Worm (Caenorhabditis elegans) whole organism, L2 larva: Measurements from ENCODE around the gene poml-1.

Experiments
- C34F6.9 ChIP-seq: fragments of 150-350 bp; optimal IDR thresholded peaks from 2 replicates; lab custom pipeline; 2014; ENCODE audit warnings: missing biosample characterization, missing genetic modification characterization
- F13H6.1 ChIP-seq: sonication (generic microtip); optimal IDR thresholded peaks from 2 replicates; lab custom pipeline; 2016; ENCODE audit warnings: missing genetic modification characterization, missing compliant biosample characterization
- Y55F3AM.14 ChIP-seq: fragments of 200-800 bp; sonication (Bioruptor generic); optimal IDR thresholded peaks from 2 replicates; lab custom pipeline; 2018; ENCODE audit warnings: mild to moderate bottlenecking, missing genetic modification characterization, missing compliant biosample characterization
- aly-2 ChIP-seq: fragments of 150-350 bp; optimal IDR thresholded peaks from 2 replicates; lab custom pipeline; 2014; ENCODE audit warnings: missing biosample characterization, missing genetic modification characterization
- blmp-1 ChIP-seq: sonication (generic microtip); optimal IDR thresholded peaks from 2 replicates; lab custom pipeline; 2017; ENCODE audit warnings: missing genetic modification characterization, mild to moderate bottlenecking, missing compliant biosample characterization, antibody characterized with exemption, moderate library complexity; ENCODE audit not compliant: insufficient read depth
- ceh-16 ChIP-seq: fragments of 150-350 bp; optimal IDR thresholded peaks from 2 replicates; lab custom pipeline; 2014; ENCODE audit warnings: missing biosample characterization, missing genetic modification characterization
- crh-2 ChIP-seq: sonication (generic microtip); optimal IDR thresholded peaks from 2 replicates; lab custom pipeline; 2017; ENCODE audit warnings: missing biosample characterization, missing genetic modification characterization
- elt-1 ChIP-seq: fragments of 150-350 bp; optimal IDR thresholded peaks from 2 replicates; lab custom pipeline; 2014; ENCODE audit warnings: missing biosample characterization, missing genetic modification characterization
- elt-3 ChIP-seq: sonication (generic microtip); optimal IDR thresholded peaks from 2 replicates; lab custom pipeline; 2017; ENCODE audit warnings: missing biosample characterization, missing genetic modification characterization
- fos-1 ChIP-seq: fragments of 150-350 bp; optimal IDR thresholded peaks from 2 replicates; lab custom pipeline; 2014; ENCODE audit warnings: missing biosample characterization, missing genetic modification characterization
- gmeb-1 ChIP-seq: fragments of 150-350 bp; optimal IDR thresholded peaks from 2 replicates; lab custom pipeline; 2014; ENCODE audit warnings: missing biosample characterization, missing genetic modification characterization
- lin-13 ChIP-seq: fragments of 150-350 bp; optimal IDR thresholded peaks from 2 replicates; lab custom pipeline; 2014; ENCODE audit warnings: missing biosample characterization, missing genetic modification reagents, missing genetic modification characterization
- lsy-2 ChIP-seq, 2 experiments: fragments of 150-350 bp in 1 of 2; sonication (generic microtip) in 1 of 2; optimal IDR thresholded peaks; 2 replicates each; lab custom pipeline; 2014 to 2017; ENCODE audit warnings: missing biosample characterization in 2 of 2, missing genetic modification characterization in 2 of 2
- mab-5 ChIP-seq: fragments of 150-350 bp; optimal IDR thresholded peaks from 2 replicates; lab custom pipeline; 2014; ENCODE audit warnings: missing biosample characterization, missing genetic modification characterization
- mdl-1 ChIP-seq, 2 experiments: fragments of 150-350 bp in 1 of 2; sonication (generic microtip) in 1 of 2; optimal IDR thresholded peaks; 2 replicates each; lab custom pipeline; 2017; ENCODE audit warnings: missing biosample characterization in 2 of 2, missing genetic modification characterization in 2 of 2
- nhr-129 ChIP-seq: fragments of 150-350 bp; optimal IDR thresholded peaks from 2 replicates; lab custom pipeline; 2014; ENCODE audit warnings: missing biosample characterization, missing genetic modification characterization
- nhr-21 ChIP-seq: fragments of 150-350 bp; optimal IDR thresholded peaks from 2 replicates; lab custom pipeline; 2014; ENCODE audit warnings: missing biosample characterization, missing genetic modification characterization
- nhr-23 ChIP-seq: fragments of 150-350 bp; optimal IDR thresholded peaks from 2 replicates; lab custom pipeline; 2014; ENCODE audit warnings: missing biosample characterization, missing genetic modification reagents, missing genetic modification characterization
- nhr-237 ChIP-seq: fragments of 150-350 bp; optimal IDR thresholded peaks from 2 replicates; lab custom pipeline; 2014; ENCODE audit warnings: missing biosample characterization, missing genetic modification characterization
- nhr-25 ChIP-seq: fragments of 150-350 bp; sonication (generic microtip); optimal IDR thresholded peaks from 3 replicates; lab custom pipeline; 2014; ENCODE audit warnings: missing biosample characterization, missing genetic modification characterization
- nhr-6 ChIP-seq: fragments of 150-350 bp; optimal IDR thresholded peaks from 2 replicates; lab custom pipeline; 2014; ENCODE audit warnings: missing biosample characterization, missing genetic modification characterization
- peb-1 ChIP-seq: fragments of 150-350 bp; optimal IDR thresholded peaks from 2 replicates; lab custom pipeline; 2014; ENCODE audit warnings: missing biosample characterization, missing genetic modification characterization
- sem-4 ChIP-seq: fragments of 150-350 bp; optimal IDR thresholded peaks from 2 replicates; lab custom pipeline; 2014; ENCODE audit warnings: missing biosample characterization, missing genetic modification reagents, missing genetic modification characterization
- sma-3 ChIP-seq: sonication (generic microtip); optimal IDR thresholded peaks from 2 replicates; lab custom pipeline; 2016; ENCODE audit warnings: missing genetic modification reagents, missing genetic modification characterization, missing compliant biosample characterization
- sma-9 ChIP-seq, 2 experiments: fragments of 150-350 bp in 1 of 2; sonication (generic microtip) in 1 of 2; optimal IDR thresholded peaks; 2 replicates each; lab custom pipeline; 2014 to 2016; ENCODE audit warnings: missing genetic modification characterization in 2 of 2, mild to moderate bottlenecking in 1 of 2, missing biosample characterization in 1 of 2, missing compliant biosample characterization in 1 of 2, missing genetic modification reagents in 1 of 2, moderate library complexity in 1 of 2
- unc-55 ChIP-seq: fragments of 150-350 bp; sonication (generic microtip); optimal IDR thresholded peaks from 3 replicates; lab custom pipeline; 2014; ENCODE audit warnings: missing biosample characterization, missing genetic modification reagents, missing genetic modification characterization
- zag-1 ChIP-seq: fragments of 150-350 bp; optimal IDR thresholded peaks from 2 replicates; lab custom pipeline; 2014; ENCODE audit warnings: missing biosample characterization, missing genetic modification characterization
- ztf-1 ChIP-seq: fragments of 200-800 bp; sonication (Bioruptor generic); conservative IDR thresholded peaks from 2 replicates; pipeline ENCODE4 v1.3.6; 2022; ENCODE audit warnings: missing genetic modification characterization, missing compliant biosample characterization
- ztf-4 ChIP-seq: fragments of 150-350 bp; optimal IDR thresholded peaks from 2 replicates; lab custom pipeline; 2014; ENCODE audit warnings: missing biosample characterization, missing genetic modification characterization

The poml-1 gene

DNA sequence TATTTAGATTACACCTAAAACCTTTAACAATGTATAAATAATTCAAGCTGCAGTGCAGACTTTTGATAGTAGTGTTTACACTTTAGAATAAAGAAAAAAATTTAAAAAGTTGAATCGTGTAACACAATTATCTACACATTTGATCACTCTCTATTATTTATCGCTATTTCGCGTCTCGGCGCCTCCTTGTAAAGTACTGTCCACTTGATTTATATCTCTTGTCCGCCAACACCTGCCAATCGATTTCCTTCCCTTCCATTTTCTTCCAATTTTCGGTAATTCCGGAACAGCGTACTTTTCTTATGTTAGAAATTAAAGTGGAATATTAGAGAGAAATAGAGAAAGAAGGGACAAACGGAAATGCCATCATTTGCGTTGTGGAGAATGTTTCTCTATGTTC, 22.8 kb upstream of the poml-1 start:
- TF ChIP-seq sem-4 (peak; percentile 72), ztf-4 (tag; lab: Kevin White, UChicago) (no peak), ztf-1 (GFP tag; lab: Robert Waterston, UW) (no peak), blmp-1 (tag; lab: Kevin White, UChicago) (peak; percentile 20), unc-55 (GFP tag; lab: Kevin White, UChicago) (peak; percentile 6), sma-9 (GFP tag; optimal IDR thresholded peaks at IDR 0.05; lab: Kevin White, UChicago) (peak; percentile 47), sma-9 (tag; optimal IDR thresholded peaks at IDR 0.05; lab: Kevin White, UChicago) (no peak), nhr-25 (tag; lab: Kevin White, UChicago) (peak; percentile 13), ceh-16 (peak; percentile 79)

DNA sequence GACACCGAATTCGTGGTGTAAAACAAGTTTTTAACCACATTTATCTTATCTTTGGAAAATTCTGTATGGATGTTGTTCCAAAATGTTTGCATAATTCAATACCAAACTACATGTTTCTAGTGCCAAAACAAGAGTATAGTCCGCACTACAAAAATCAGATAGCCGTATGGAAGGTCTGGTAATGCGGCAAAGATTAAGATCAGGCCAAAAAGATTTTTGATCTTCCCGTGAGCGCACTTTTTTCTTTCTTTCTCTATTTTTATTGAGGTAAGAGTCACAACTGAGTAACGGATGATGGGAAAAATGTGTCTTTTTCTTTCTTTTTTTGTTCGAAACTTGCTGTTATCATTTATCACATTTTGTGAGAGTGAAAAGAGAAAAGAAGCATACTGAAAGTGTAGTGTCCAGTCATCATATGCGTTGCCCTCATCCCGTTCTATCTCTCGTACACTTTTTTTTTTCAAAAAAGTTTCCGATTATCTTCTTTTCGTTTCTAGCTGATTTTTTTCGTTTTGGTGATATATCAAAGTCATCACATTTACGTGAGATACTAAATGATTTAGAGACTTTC, 21.9 kb upstream of the poml-1 start:
- TF ChIP-seq nhr-23 (tag; lab: Kevin White, UChicago): peak; percentile 77
- TF ChIP-seq nhr-21: peak; percentile 60
- peak; percentile 67 for TF ChIP-seq F13H6.1 (tag; lab: Kevin White, UChicago)
- TF ChIP-seq blmp-1 (tag; lab: Kevin White, UChicago): peak; percentile 85
- TF ChIP-seq peb-1: no peak
- TF ChIP-seq nhr-6 (tag; lab: Kevin White, UChicago): peak; percentile 7
- TF ChIP-seq lsy-2 (tag; optimal IDR thresholded peaks at IDR 0.05; lab: Kevin White, UChicago): peak in 1 of 2 experiments; percentile 14
- peak; percentile 39 for TF ChIP-seq crh-2 (tag; lab: Kevin White, UChicago)
- TF ChIP-seq unc-55 (GFP tag; lab: Kevin White, UChicago): no peak
- peak; percentile 55 for TF ChIP-seq nhr-129
- peak; percentile 72 for TF ChIP-seq sma-9 (GFP tag; optimal IDR thresholded peaks at IDR 0.05; lab: Kevin White, UChicago)
- no peak for TF ChIP-seq sma-9 (tag; optimal IDR thresholded peaks at IDR 0.05; lab: Kevin White, UChicago)
- TF ChIP-seq elt-3 (tag; lab: Kevin White, UChicago): no peak
- TF ChIP-seq gmeb-1 (tag; lab: Kevin White, UChicago): peak; percentile 2
- TF ChIP-seq mdl-1 (tag; optimal IDR thresholded peaks at IDR 0.05; lab: Kevin White, UChicago): no peak
- no peak for TF ChIP-seq Y55F3AM.14 (GFP tag; lab: Kevin White, UChicago)
- peak; percentile 38 for TF ChIP-seq sma-3 (GFP tag; lab: Kevin White, UChicago)
- peak; percentile 23 for TF ChIP-seq nhr-25 (tag; lab: Kevin White, UChicago)
- peak; percentile 78 for TF ChIP-seq fos-1
- peak; percentile 51 for TF ChIP-seq elt-1
- peak; percentile 9 for TF ChIP-seq mab-5 (tag; lab: Kevin White, UChicago)
- TF ChIP-seq C34F6.9 (tag; lab: Kevin White, UChicago): peak; percentile 43

DNA sequence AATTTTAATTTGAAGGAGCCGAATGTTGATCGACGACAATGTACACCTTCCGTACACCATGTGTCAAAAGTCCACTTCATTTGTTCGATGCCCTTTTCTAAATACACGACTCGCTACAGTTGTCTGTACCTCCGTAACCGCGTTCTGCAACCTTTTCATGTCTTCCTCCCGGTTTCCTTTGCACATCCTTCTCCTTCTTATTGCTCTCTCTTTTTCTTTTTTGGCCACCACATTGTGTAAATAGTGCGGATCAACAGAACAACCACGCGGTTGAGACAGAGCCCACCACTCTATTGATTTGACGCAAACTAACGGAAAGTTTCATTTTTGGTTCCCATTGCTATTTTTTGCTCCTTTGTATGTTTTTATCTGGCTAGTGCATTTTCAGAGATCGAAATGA, 20.6 kb upstream of the poml-1 start:
- TF ChIP-seq zag-1 (tag; lab: Kevin White, UChicago) (no peak), nhr-237 (tag; lab: Kevin White, UChicago) (no peak), nhr-129 (peak; percentile 36), F13H6.1 (tag; lab: Kevin White, UChicago) (peak; percentile 38), mab-5 (tag; lab: Kevin White, UChicago) (no peak), crh-2 (tag; lab: Kevin White, UChicago) (no peak), elt-1 (no peak)

DNA sequence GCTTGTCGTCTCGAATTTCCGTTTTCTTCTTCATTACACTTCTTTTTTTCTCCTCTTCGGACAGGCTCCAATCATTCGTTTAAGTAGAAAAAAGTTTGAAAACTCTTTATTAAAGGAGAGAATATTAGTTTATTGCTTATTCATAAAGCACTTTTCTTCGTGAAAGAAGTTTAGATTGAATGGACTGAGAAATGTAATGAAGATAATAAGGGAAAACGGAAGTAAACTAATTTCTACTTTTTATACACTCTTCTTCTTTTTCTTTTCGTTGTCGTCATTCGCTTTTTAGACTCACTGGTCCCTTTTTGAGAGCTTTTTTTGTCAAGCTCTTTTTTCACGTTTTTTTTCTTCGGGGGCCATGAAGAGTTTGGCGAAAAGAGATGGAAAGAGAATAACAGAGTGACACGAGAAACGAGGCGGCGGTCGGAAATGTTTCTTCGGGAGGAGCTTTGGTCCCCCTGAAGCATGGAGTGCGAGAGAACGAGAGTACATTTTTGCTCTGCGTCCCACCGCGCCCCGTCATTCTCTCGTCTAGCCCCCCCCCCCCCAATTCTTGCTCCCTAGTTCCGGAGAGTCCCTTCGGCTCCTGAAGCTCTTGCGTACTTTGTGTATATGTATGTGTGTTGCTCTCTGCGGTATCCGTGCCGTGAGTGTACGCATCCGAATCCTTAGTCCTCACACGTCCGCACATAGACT, 16.6 kb upstream of the poml-1 start:
- TF ChIP-seq ztf-4 (tag; lab: Kevin White, UChicago) (peak; percentile 21), zag-1 (tag; lab: Kevin White, UChicago) (peak; percentile 37), aly-2 (tag; lab: Kevin White, UChicago) (no peak), lsy-2 (tag; optimal IDR thresholded peaks at IDR 0.05; lab: Kevin White, UChicago) (peak in 1 of 2 experiments; percentile 55), mdl-1 (tag; optimal IDR thresholded peaks at IDR 0.05; lab: Kevin White, UChicago) (peak; percentile 53 to 82), sma-9 (GFP tag; optimal IDR thresholded peaks at IDR 0.05; lab: Kevin White, UChicago) (peak; percentile 75), sma-9 (tag; optimal IDR thresholded peaks at IDR 0.05; lab: Kevin White, UChicago) (no peak), nhr-23 (tag; lab: Kevin White, UChicago) (no peak), unc-55 (GFP tag; lab: Kevin White, UChicago) (peak; percentile 27), lin-13 (GFP tag; lab: Kevin White, UChicago) (peak; percentile 12), ceh-16 (no peak), sem-4 (peak; percentile 47), C34F6.9 (tag; lab: Kevin White, UChicago) (peak; percentile 71), sma-3 (GFP tag; lab: Kevin White, UChicago) (no peak), Y55F3AM.14 (GFP tag; lab: Kevin White, UChicago) (peak; percentile 83), F13H6.1 (tag; lab: Kevin White, UChicago) (peak; percentile 40), nhr-129 (peak; percentile 9)
